Fruit fly (Drosophila melanogaster) Kc167 (cell line): Measurements from ENCODE around the gene Nna1.
A peak's percentile ranks its signal among the peaks of the same experiment; 100 is the strongest.

Experiments used
- Myc ChIP-seq: fragments of >200 bp; optimal IDR thresholded peaks from 2 replicates; lab custom pipeline; 2017; ENCODE audit warnings: missing external identifiers
- Sin3A ChIP-seq: fragments of >200 bp; optimal IDR thresholded peaks from 2 replicates; lab custom pipeline; 2018; ENCODE audit warnings: missing external identifiers
- h ChIP-seq: fragments of >200 bp; optimal IDR thresholded peaks from 3 replicates; lab custom pipeline; 2018; ENCODE audit warnings: missing external identifiers
- insv ChIP-seq: fragments of >200 bp; optimal IDR thresholded peaks from 3 replicates; lab custom pipeline; 2018; ENCODE audit warnings: missing external identifiers
- psq ChIP-seq: fragments of >200 bp; optimal IDR thresholded peaks from 2 replicates; lab custom pipeline; 2017; ENCODE audit warnings: missing external identifiers
- ttk ChIP-seq: sonication (Bioruptor generic); optimal IDR thresholded peaks from 2 replicates; lab custom pipeline; 2017; ENCODE audit warnings: missing external identifiers

The Nna1 gene

DNA sequence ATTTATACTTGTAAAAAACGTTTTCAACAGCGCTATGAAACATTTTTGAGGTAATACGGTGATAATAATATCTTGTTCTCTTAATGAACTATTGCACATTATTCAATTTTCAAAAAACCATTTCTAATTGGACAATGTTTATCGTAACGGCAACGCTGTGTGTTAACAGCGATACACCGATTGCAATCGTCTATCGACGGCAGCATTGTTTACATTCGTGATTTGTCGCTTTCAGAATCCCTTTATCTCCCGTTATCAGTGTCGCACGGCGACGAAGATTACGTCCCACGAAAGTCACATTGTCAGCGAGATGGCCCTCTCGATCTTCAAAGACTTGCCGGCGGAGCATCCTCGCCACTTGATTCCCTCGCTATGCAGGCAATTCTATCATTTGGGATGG, 45.8 kb downstream of the Nna1 start, which contains the start of gene CG11134:
Gene CG11134 (plus strand): TSS at position 4 of the 400 bp plus-strand sequence.
- no peak for TF ChIP-seq ttk (lab: Kevin White, UChicago)
- no peak for TF ChIP-seq h (lab: Kevin White, UChicago)
- TF ChIP-seq Myc: no peak
- no peak for TF ChIP-seq psq (lab: Kevin White, UChicago)

dm6 chrX:13739411-13739888, 47.4 kb downstream of the Nna1 start, which contains the start of gene CG11151:
Gene CG11151, plus strand, starts transcription at chrX:13739744.
- TF ChIP-seq psq (lab: Kevin White, UChicago) (no peak), insv (peak; percentile 34), ttk (lab: Kevin White, UChicago) (no peak)

DNA sequence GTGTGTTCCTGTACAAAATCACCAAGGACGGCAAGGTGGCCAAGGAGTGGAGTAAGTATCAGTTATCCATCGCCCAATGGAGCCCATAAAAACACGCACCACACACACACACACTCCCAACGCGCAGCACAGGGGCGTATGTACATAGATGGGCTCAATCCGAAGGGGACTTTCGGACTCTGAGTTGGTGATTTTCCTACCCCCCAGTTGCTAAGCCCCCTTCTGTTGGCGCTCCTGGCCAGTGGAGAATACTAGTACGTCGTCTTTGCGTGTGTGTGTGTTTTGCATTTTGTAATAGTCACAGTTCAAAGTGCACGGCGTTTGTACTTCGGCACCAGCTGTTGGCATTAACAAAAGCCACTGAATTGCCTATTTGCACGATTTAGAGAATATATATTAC, 48.0 kb downstream of the Nna1 start:
- no peak for TF ChIP-seq h (lab: Kevin White, UChicago)
- no peak for TF ChIP-seq insv
- TF ChIP-seq Sin3A (lab: Kevin White, UChicago): no peak
- TF ChIP-seq ttk (lab: Kevin White, UChicago): no peak
- no peak for TF ChIP-seq Myc

- TF ChIP-seq insv: no peak
- TF ChIP-seq ttk (lab: Kevin White, UChicago): no peak
- TF ChIP-seq Sin3A (lab: Kevin White, UChicago): no peak
- no peak for TF ChIP-seq Myc
- no peak for TF ChIP-seq h (lab: Kevin White, UChicago)
- no peak for TF ChIP-seq psq (lab: Kevin White, UChicago)
Measured at dm6 chrX:13740992-13741391, 48.9 kb downstream of the Nna1 start.

DNA sequence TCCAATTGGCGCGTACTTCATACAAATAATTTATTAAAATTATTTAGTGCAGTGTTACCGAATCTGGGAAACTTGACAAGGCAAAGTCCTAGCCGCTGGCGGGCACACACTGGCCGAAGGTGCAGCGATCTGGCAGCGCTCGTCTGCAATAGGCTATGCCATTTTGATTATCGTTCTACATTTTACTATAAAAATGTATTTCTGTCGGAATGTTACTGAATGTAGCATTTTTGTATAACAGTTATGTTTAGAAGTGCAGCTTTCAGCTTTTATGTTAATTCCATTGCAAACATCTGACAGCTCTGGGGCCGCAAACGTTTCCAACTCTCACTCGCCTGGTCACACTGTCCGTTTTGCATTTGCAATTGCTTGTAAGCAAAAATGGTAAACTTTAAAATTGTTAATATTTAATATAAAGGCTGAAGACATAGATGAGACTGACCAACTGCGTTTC, 52.5 kb downstream of the Nna1 start, which contains the start of gene Grip91:
Gene Grip91 (minus strand): TSS at position 85 of the 454 bp plus-strand sequence.
- TF ChIP-seq h (lab: Kevin White, UChicago): no peak
- no peak for TF ChIP-seq Myc
- no peak for TF ChIP-seq ttk (lab: Kevin White, UChicago)
- TF ChIP-seq psq (lab: Kevin White, UChicago): no peak
- no peak for TF ChIP-seq insv
- no peak for TF ChIP-seq Sin3A (lab: Kevin White, UChicago)

DNA sequence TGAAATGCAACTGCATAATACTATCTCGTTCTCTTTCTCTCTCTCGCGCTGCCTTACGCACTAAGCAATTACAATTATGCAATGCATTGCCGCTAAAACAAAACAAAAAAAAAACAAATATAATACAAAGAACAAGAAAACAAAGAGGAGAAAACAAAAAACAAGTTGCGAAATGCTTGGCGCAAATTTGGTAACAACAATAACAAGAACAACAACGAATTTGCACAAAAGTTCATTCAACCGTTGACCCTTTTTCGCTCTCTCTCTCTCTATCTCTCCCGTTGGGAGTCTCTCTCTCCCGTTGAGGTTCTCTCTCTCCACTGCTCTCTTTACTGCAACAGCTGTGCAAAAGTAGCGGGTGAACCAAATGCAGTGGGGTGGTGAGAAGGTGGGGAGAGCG, 55.0 kb downstream of the Nna1 start:
- TF ChIP-seq insv: no peak
- no peak for TF ChIP-seq Myc
- TF ChIP-seq Sin3A (lab: Kevin White, UChicago): no peak
- no peak for TF ChIP-seq h (lab: Kevin White, UChicago)

DNA sequence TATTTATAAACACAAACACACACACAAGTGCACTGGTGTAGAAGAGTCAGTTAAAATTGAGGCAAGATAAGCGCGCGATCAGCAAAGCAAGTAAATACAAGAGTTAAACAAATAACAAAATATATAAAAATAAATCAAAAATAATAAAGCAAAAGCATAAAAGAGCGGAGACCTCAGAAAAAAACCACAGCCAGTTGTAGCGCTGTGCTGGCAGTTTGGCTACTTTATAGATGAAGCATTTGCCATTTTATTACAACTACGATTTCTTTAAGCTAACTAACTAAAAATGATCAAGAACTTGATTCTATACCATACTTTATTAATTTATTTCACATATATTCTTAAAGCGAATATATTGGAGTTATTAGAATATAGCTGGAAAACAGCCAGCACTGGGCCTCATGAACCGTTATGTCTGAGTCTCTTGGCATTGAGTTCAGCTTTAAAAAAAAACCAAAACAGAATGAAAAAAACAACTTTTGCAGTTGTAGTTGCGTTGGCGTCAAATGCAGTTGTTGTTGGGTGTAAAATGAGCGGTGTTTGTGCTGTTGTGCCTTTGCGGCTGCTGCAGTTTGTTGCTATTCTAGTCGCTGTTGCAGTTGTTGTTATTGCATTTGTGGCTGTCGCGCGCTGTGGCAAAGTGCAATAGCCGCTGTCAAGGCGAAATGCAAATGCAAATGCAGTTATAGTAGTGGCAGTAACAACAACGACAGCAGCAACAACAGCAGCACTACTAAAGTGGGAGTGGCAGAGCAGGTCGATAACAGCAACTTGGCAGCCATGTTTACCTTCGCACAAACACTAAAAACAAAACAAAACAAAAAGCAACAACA, 55.8 kb downstream of the Nna1 start:
- no peak for TF ChIP-seq psq (lab: Kevin White, UChicago)
- TF ChIP-seq insv: no peak
- TF ChIP-seq h (lab: Kevin White, UChicago): no peak
- no peak for TF ChIP-seq Sin3A (lab: Kevin White, UChicago)
- TF ChIP-seq ttk (lab: Kevin White, UChicago): no peak
- TF ChIP-seq Myc: no peak

DNA sequence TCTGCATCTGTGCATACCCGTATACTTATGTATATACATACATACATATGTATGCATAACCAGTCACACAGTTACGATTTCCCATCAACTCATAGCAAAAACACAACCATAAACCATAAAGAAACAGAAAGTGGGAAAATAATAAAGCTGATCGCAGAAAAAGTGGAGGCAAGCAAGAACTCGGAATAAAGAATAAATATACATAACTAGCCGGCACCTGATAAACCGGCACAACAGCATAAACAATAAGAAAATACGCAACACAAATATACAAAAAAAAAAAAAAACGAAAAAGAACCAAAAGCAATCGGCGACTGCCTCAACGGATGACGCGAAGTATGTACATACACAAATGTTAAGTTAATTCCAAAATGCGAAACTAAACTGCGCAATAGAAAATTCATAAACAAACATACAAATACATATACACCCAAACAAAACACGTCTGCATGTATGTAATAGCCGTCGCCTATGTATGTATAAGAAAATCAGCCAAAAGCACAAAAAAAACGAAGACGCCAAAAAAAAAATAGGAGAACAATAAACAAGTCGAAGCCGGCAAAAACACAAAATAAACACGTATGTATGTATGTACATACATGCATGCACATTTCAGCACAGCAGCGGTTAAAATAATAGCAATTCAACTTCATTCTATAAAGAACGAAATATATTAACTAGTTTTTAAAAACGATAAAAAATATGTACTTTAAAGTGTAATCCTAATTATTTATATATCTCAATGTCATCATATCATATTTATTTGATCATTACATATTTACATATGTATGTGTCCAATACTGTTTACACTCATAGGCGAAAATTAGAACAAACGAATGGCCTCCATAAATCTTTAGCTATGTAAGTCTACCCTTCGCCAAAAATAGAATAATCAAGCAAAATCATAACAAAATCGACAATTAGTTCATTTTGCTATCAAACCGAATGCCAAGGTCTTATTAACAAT, 57.1 kb downstream of the Nna1 start:
- no peak for TF ChIP-seq Myc
- no peak for TF ChIP-seq insv
- TF ChIP-seq h (lab: Kevin White, UChicago): no peak
- TF ChIP-seq ttk (lab: Kevin White, UChicago): no peak
- no peak for TF ChIP-seq psq (lab: Kevin White, UChicago)

DNA sequence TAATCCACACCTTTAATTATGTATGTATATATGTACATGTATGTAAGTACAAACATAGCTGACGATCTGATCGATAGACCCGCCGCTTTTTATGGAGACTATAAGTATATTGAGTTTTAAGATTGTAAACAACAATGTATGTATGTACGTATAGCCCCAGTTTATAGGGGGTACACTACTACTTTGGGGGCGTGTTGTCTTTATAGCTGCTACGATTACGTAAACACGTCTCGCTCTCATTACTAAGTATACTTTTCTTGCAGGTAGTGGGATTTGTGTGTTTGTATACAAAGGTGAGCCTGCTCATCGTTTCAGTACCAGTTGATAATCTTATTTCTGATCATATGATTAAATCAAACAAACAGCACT, 57.8 kb downstream of the Nna1 start:
- TF ChIP-seq Sin3A (lab: Kevin White, UChicago) (no peak), Myc (no peak), h (lab: Kevin White, UChicago) (no peak), ttk (lab: Kevin White, UChicago) (no peak), psq (lab: Kevin White, UChicago) (no peak), insv (no peak)

dm6 chrX:13752543-13753046, 60.5 kb downstream of the Nna1 start:
- TF ChIP-seq h (lab: Kevin White, UChicago) (no peak), Sin3A (lab: Kevin White, UChicago) (no peak), insv (no peak), ttk (lab: Kevin White, UChicago) (no peak), Myc (no peak), psq (lab: Kevin White, UChicago) (no peak)

dm6 chrX:13753101-13753758, 61.1 kb downstream of the Nna1 start:
- TF ChIP-seq psq (lab: Kevin White, UChicago): peak; percentile 36
- TF ChIP-seq insv: no peak
